Fruit fly (Drosophila melanogaster): ENCODE data around the gene Rpn3.

Gene Rpn3

DNA sequence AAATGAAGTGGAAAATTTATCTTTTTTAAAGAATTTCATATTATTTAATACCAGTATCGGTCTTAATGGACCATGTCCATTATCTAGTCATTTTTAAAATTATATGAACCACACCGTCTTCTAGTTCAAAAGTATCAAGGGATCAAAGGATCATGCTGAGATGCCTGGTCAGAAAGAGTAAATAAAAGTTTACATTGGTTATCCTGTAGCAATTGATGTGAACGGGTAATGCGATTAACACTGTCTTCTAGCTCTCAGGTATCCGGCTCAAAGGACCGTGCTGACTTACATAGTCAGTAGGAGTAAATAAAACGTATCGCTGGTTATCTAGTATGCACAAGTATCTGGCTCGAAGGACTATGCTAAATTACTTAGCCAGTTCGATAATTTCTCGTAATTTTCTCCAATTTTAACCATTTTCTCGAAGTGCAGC lies 32.4 kb upstream of the Rpn3 start (continued):
- no peak for TF ChIP-seq MBD-R2 (GFP tag; IDR thresholded peaks at IDR 0.05)
- TF ChIP-seq CG8290 (GFP tag; optimal IDR thresholded peaks at IDR 0.05) = no peak
- TF ChIP-seq CG8290 (tag; optimal IDR thresholded peaks at IDR 0.05) = no peak
- no peak for TF ChIP-seq mld (GFP tag; IDR thresholded peaks at IDR 0.05; ENCODE audit: partially characterized antibody)
- TF ChIP-seq dati (GFP tag; IDR thresholded peaks at IDR 0.05) = no peak
- TF ChIP-seq vnd (GFP tag; IDR thresholded peaks at IDR 0.05; ENCODE audit: partially characterized antibody) = no peak
- no peak for TF ChIP-seq Dek (tag; optimal IDR thresholded peaks at IDR 0.05)
- no peak for TF ChIP-seq CG8944 (GFP tag; optimal IDR thresholded peaks at IDR 0.05)
- no peak for TF ChIP-seq CG6272 (GFP tag; IDR thresholded peaks at IDR 0.05)
- TF ChIP-seq HLH4C (GFP tag; IDR thresholded peaks at IDR 0.05; ENCODE audit: partially characterized antibody) = no peak
- TF ChIP-seq slou (GFP tag; optimal IDR thresholded peaks at IDR 0.05) = peak; percentile 2
- no peak for TF ChIP-seq Taf1 (GFP tag; IDR thresholded peaks at IDR 0.05)
- TF ChIP-seq CG31224 (GFP tag; IDR thresholded peaks at IDR 0.05) = no peak
- no peak for TF ChIP-seq CG17802 (tag; optimal IDR thresholded peaks at IDR 0.05)
- TF ChIP-seq dpn (GFP tag; optimal IDR thresholded peaks at IDR 0.05) = peak in 1 of 2 experiments; percentile 18
- peak; percentile 29 for TF ChIP-seq sug (tag; optimal IDR thresholded peaks at IDR 0.05)
- TF ChIP-seq CG17328 (GFP tag; IDR thresholded peaks at IDR 0.05) = no peak
- TF ChIP-seq CG11085 (GFP tag; IDR thresholded peaks at IDR 0.05) = no peak
- no peak for TF ChIP-seq rib (GFP tag; IDR thresholded peaks at IDR 0.05)
- TF ChIP-seq CG4707 (GFP tag; optimal IDR thresholded peaks at IDR 0.05) = no peak
- no peak for TF ChIP-seq corto (GFP tag; optimal IDR thresholded peaks at IDR 0.05)
- no peak for TF ChIP-seq HLH3B (GFP tag; IDR thresholded peaks at IDR 0.05)
- no peak for TF ChIP-seq CG6683 (GFP tag; optimal IDR thresholded peaks at IDR 0.05)
- no peak for TF ChIP-seq Fer2 (tag; optimal IDR thresholded peaks at IDR 0.05)
- TF ChIP-seq Hr78 (GFP tag; optimal IDR thresholded peaks at IDR 0.05) = no peak
- no peak for TF ChIP-seq Mad (GFP tag; optimal IDR thresholded peaks at IDR 0.05)
- no peak for TF ChIP-seq B-H2 (GFP tag; optimal IDR thresholded peaks at IDR 0.05)
- TF ChIP-seq CG17186 (GFP tag; optimal IDR thresholded peaks at IDR 0.05) = no peak
- no peak for TF ChIP-seq Dip2 (GFP tag; IDR thresholded peaks at IDR 0.05)
- no peak for TF ChIP-seq CG6765 (GFP tag; optimal IDR thresholded peaks at IDR 0.05)
- no peak for TF ChIP-seq croc (GFP tag; conservative IDR thresholded peaks at IDR 0.05)
- no peak for TF ChIP-seq btn (GFP tag; optimal IDR thresholded peaks at IDR 0.05)
- no peak for TF ChIP-seq Kr (GFP tag; optimal IDR thresholded peaks at IDR 0.05)
- TF ChIP-seq CG33557 (GFP tag; optimal IDR thresholded peaks at IDR 0.05) = no peak
- TF ChIP-seq Sry-β (GFP tag; optimal IDR thresholded peaks at IDR 0.05) = no peak
- no peak for TF ChIP-seq gro (GFP tag; optimal IDR thresholded peaks at IDR 0.05)
- TF ChIP-seq HmgZ (tag; optimal IDR thresholded peaks at IDR 0.05) = no peak
- TF ChIP-seq nmo (GFP tag; optimal IDR thresholded peaks at IDR 0.05) = peak; percentile 15
- no peak for TF ChIP-seq Stat92E (GFP tag; optimal IDR thresholded peaks at IDR 0.05)
- no peak for TF ChIP-seq D (optimal IDR thresholded peaks at IDR 0.05)
- no peak for TF ChIP-seq D (GFP tag; optimal IDR thresholded peaks at IDR 0.05)
- TF ChIP-seq CG17612 (GFP tag; IDR thresholded peaks at IDR 0.05) = 0 out of 2 replicates have a peak, but pooled peaks have one; percentile 6
- no peak for TF ChIP-seq cato (GFP tag; optimal IDR thresholded peaks at IDR 0.05; ENCODE audit: borderline replicate concordance)
- TF ChIP-seq lab (GFP tag; optimal IDR thresholded peaks at IDR 0.05) = peak; percentile 33
- no peak for TF ChIP-seq en (GFP tag; optimal IDR thresholded peaks at IDR 0.05)
- no peak for TF ChIP-seq CG18764 (GFP tag; optimal IDR thresholded peaks at IDR 0.05)
- TF ChIP-seq bbx (GFP tag; IDR thresholded peaks at IDR 0.05; ENCODE audit: partially characterized antibody) = no peak
- no peak for TF ChIP-seq CG10543 (GFP tag; optimal IDR thresholded peaks at IDR 0.05)
- TF ChIP-seq stwl (tag; optimal IDR thresholded peaks at IDR 0.05) = no peak
- TF ChIP-seq CG1603 (tag; optimal IDR thresholded peaks at IDR 0.05) = no peak
- peak; percentile 37 for TF ChIP-seq pho (GFP tag; optimal IDR thresholded peaks at IDR 0.05)
